Worm (Caenorhabditis elegans) whole organism, L1 larva: ENCODE measurements around the gene C54D10.13.

ENCODE experiments used
- C16A3.4 ChIP-seq: fragments of 150-350 bp; optimal IDR thresholded peaks from 2 replicates; lab custom pipeline; 2014; ENCODE audit warnings: missing biosample characterization, missing genetic modification characterization
- C34B4.2 ChIP-seq: sonication (generic microtip); optimal IDR thresholded peaks from 2 replicates; lab custom pipeline; 2017; ENCODE audit warnings: mild to moderate bottlenecking, missing genetic modification characterization, missing compliant biosample characterization
- Y116A8C.19 ChIP-seq: sonication (generic microtip); optimal IDR thresholded peaks from 2 replicates; lab custom pipeline; 2016; ENCODE audit warnings: missing compliant biosample characterization, missing genetic modification characterization, borderline replicate concordance
- ama-1 ChIP-seq: fragments of 150-350 bp; optimal IDR thresholded peaks from 2 replicates; lab custom pipeline; 2014
- ceh-63 ChIP-seq: fragments of 200-800 bp; sonication (Bioruptor generic); optimal IDR thresholded peaks from 2 replicates; lab custom pipeline; 2018; ENCODE audit warnings: mild to moderate bottlenecking, missing genetic modification characterization, missing compliant biosample characterization
- ceh-8 ChIP-seq: fragments of 200-800 bp; sonication (Bioruptor generic); optimal IDR thresholded peaks from 2 replicates; lab custom pipeline; 2018; ENCODE audit warnings: mild to moderate bottlenecking, missing genetic modification characterization, moderate library complexity, missing compliant biosample characterization
- ceh-82 ChIP-seq, 3 experiments: fragments of 150-350 bp in 1 of 3; sonication (generic microtip) in 2 of 3; optimal IDR thresholded peaks; 2 replicates each; lab custom pipeline; 2014 to 2017; ENCODE audit warnings: missing biosample characterization in 3 of 3, missing genetic modification characterization in 3 of 3
- ceh-88 ChIP-seq: fragments of 200-800 bp; sonication (Bioruptor generic); IDR thresholded peaks from 2 replicates; pipeline ENCODE4 v1.3.6; 2022; ENCODE audit warnings: missing genetic modification characterization, missing compliant biosample characterization
- ceh-90 ChIP-seq: sonication (generic microtip); optimal IDR thresholded peaks from 2 replicates; lab custom pipeline; 2016; ENCODE audit warnings: missing genetic modification characterization, missing compliant biosample characterization
- ces-1 ChIP-seq: fragments of 150-350 bp; optimal IDR thresholded peaks from 2 replicates; lab custom pipeline; 2014; ENCODE audit warnings: missing biosample characterization, missing genetic modification reagents, missing genetic modification characterization
- dsc-1 ChIP-seq: sonication (generic microtip); optimal IDR thresholded peaks from 2 replicates; lab custom pipeline; 2016; ENCODE audit warnings: mild to moderate bottlenecking, missing genetic modification characterization, missing compliant biosample characterization
- efl-1 ChIP-seq, 4 experiments: fragments of 150-350 bp; optimal IDR thresholded peaks in 3 of 4; peaks in 1 of 4; 1 replicate in 1 of 4; 2 replicates in 3 of 4; lab custom pipeline; 2014; ENCODE audit warnings: missing biosample characterization in 2 of 4, missing genetic modification characterization in 2 of 4, missing genetic modification reagents in 2 of 4
- egl-27 ChIP-seq, 2 experiments: fragments of 150-350 bp in 1 of 2; sonication (generic microtip); optimal IDR thresholded peaks; 3 replicates each; lab custom pipeline; 2017 to 2018; ENCODE audit warnings: missing biosample characterization in 2 of 2, missing genetic modification characterization in 2 of 2, missing genetic modification reagents in 2 of 2
- elt-2 ChIP-seq: sonication (generic microtip); optimal IDR thresholded peaks from 2 replicates; lab custom pipeline; 2016; ENCODE audit warnings: missing genetic modification characterization, mild to moderate bottlenecking, inconsistent platforms, missing compliant biosample characterization, missing genetic modification reagents
- elt-3 ChIP-seq, 6 experiments: fragments of 150-350 bp in 1 of 6; sonication (generic microtip); optimal IDR thresholded peaks; 2 replicates each; lab custom pipeline; 2017 to 2018; ENCODE audit warnings: missing biosample characterization in 6 of 6, missing genetic modification characterization in 6 of 6, inconsistent platforms in 1 of 6
- fkh-10 ChIP-seq: sonication (generic microtip); optimal IDR thresholded peaks from 2 replicates; lab custom pipeline; 2017; ENCODE audit warnings: missing biosample characterization, missing genetic modification reagents, missing genetic modification characterization
- fkh-4 ChIP-seq: sonication (generic microtip); optimal IDR thresholded peaks from 2 replicates; lab custom pipeline; 2016; ENCODE audit warnings: missing compliant biosample characterization, missing genetic modification characterization, borderline replicate concordance
- fos-1 ChIP-seq: fragments of 150-350 bp; optimal IDR thresholded peaks from 2 replicates; lab custom pipeline; 2014; ENCODE audit warnings: missing biosample characterization, missing genetic modification characterization
- grh-1 ChIP-seq: fragments of 200-800 bp; sonication (Bioruptor generic); IDR thresholded peaks from 2 replicates; pipeline ENCODE4 v1.3.6; 2022; ENCODE audit warnings: missing genetic modification reagents, missing genetic modification characterization, missing compliant biosample characterization
- hlh-17 ChIP-seq: fragments of 200-800 bp; sonication (Bioruptor generic); optimal IDR thresholded peaks from 2 replicates; lab custom pipeline; 2018; ENCODE audit warnings: missing genetic modification characterization, mild to moderate bottlenecking, missing compliant biosample characterization, moderate library complexity, borderline replicate concordance
- hlh-4 ChIP-seq: sonication (generic microtip); optimal IDR thresholded peaks from 2 replicates; lab custom pipeline; 2016; ENCODE audit warnings: mild to moderate bottlenecking, missing genetic modification characterization, missing compliant biosample characterization
- hpl-2 ChIP-seq: fragments of 150-350 bp; optimal IDR thresholded peaks from 2 replicates; lab custom pipeline; 2014; ENCODE audit warnings: missing biosample characterization, missing genetic modification reagents, missing genetic modification characterization
- irx-1 ChIP-seq: sonication (generic microtip); optimal IDR thresholded peaks from 2 replicates; lab custom pipeline; 2016; ENCODE audit warnings: missing genetic modification characterization, missing compliant biosample characterization
- isw-1 ChIP-seq: fragments of 200-800 bp; sonication (Bioruptor generic); IDR thresholded peaks from 2 replicates; pipeline ENCODE4 v1.3.6; 2022; ENCODE audit warnings: missing genetic modification characterization, missing compliant biosample characterization
- jun-1 ChIP-seq: fragments of 150-350 bp; optimal IDR thresholded peaks from 2 replicates; lab custom pipeline; 2014; ENCODE audit warnings: missing biosample characterization, missing genetic modification reagents, missing genetic modification characterization
- lin-14 ChIP-seq: fragments of 200-800 bp; sonication (Bioruptor generic); optimal IDR thresholded peaks from 2 replicates; lab custom pipeline; 2018; ENCODE audit warnings: mild to moderate bottlenecking, missing genetic modification characterization, moderate library complexity, missing compliant biosample characterization
- lin-15B ChIP-seq: fragments of 150-350 bp; sonication (generic microtip); optimal IDR thresholded peaks from 3 replicates; lab custom pipeline; 2014; ENCODE audit warnings: missing biosample characterization, missing genetic modification characterization
- lin-35 ChIP-seq, 2 experiments: fragments of 150-350 bp; optimal IDR thresholded peaks; 2 replicates each; lab custom pipeline; 2014; ENCODE audit warnings: missing biosample characterization in 2 of 2, missing genetic modification characterization in 2 of 2, missing genetic modification reagents in 2 of 2
- lin-39 ChIP-seq: fragments of 150-350 bp; optimal IDR thresholded peaks from 2 replicates; lab custom pipeline; 2014; ENCODE audit warnings: missing biosample characterization, missing genetic modification reagents, missing genetic modification characterization
- lsy-2 ChIP-seq, 2 experiments: fragments of 150-350 bp; optimal IDR thresholded peaks; 2 replicates each; lab custom pipeline; 2014; ENCODE audit warnings: missing biosample characterization in 2 of 2, missing genetic modification characterization in 2 of 2
- mdl-1 ChIP-seq, 2 experiments: fragments of 150-350 bp; optimal IDR thresholded peaks; 2 replicates each; lab custom pipeline; 2014 to 2017; ENCODE audit warnings: missing biosample characterization in 2 of 2, missing genetic modification characterization in 2 of 2, inconsistent platforms in 1 of 2
- mef-2 ChIP-seq: fragments of 150-350 bp; optimal IDR thresholded peaks from 2 replicates; lab custom pipeline; 2014; ENCODE audit warnings: missing biosample characterization, missing genetic modification characterization
- mep-1 ChIP-seq: fragments of 150-350 bp; optimal IDR thresholded peaks from 2 replicates; lab custom pipeline; 2014; ENCODE audit warnings: missing biosample characterization, missing genetic modification characterization
- nhr-19 ChIP-seq: fragments of 200-800 bp; sonication (Bioruptor generic); conservative IDR thresholded peaks from 2 replicates; pipeline ENCODE4 v1.3.6; 2022; ENCODE audit warnings: missing genetic modification characterization, missing compliant biosample characterization
- nhr-237 ChIP-seq: fragments of 150-350 bp; optimal IDR thresholded peaks from 2 replicates; lab custom pipeline; 2014; ENCODE audit warnings: missing biosample characterization, missing genetic modification characterization
- nhr-47 ChIP-seq: sonication (generic microtip); optimal IDR thresholded peaks from 2 replicates; lab custom pipeline; 2016; ENCODE audit warnings: mild to moderate bottlenecking, missing genetic modification characterization, moderate library complexity, missing compliant biosample characterization
- nhr-76 ChIP-seq: sonication (generic microtip); optimal IDR thresholded peaks from 2 replicates; lab custom pipeline; 2017; ENCODE audit warnings: missing biosample characterization, missing genetic modification characterization
- nhr-84 ChIP-seq: sonication (generic microtip); optimal IDR thresholded peaks from 2 replicates; lab custom pipeline; 2017; ENCODE audit warnings: missing biosample characterization, missing genetic modification characterization
- nhr-85 ChIP-seq: sonication (generic microtip); peaks from one replicate; lab custom pipeline; 2016; ENCODE audit warnings: missing genetic modification characterization, inconsistent platforms, missing compliant biosample characterization
- nhr-90 ChIP-seq: sonication (generic microtip); optimal IDR thresholded peaks from 2 replicates; lab custom pipeline; 2016; ENCODE audit warnings: mild to moderate bottlenecking, missing genetic modification characterization, missing compliant biosample characterization; ENCODE audit not compliant: poor library complexity
- pag-3 ChIP-seq: sonication (generic microtip); optimal IDR thresholded peaks from 2 replicates; lab custom pipeline; 2017; ENCODE audit warnings: missing genetic modification characterization, mild to moderate bottlenecking, missing compliant biosample characterization, antibody characterized with exemption, borderline replicate concordance; ENCODE audit not compliant: insufficient read depth
- pqm-1 ChIP-seq: sonication (generic microtip); optimal IDR thresholded peaks from 3 replicates; lab custom pipeline; 2017; ENCODE audit warnings: missing biosample characterization, missing genetic modification characterization
- snu-23 ChIP-seq: sonication (generic microtip); optimal IDR thresholded peaks from 2 replicates; lab custom pipeline; 2016; ENCODE audit warnings: missing genetic modification characterization, missing compliant biosample characterization
- tbx-2 ChIP-seq: sonication (generic microtip); optimal IDR thresholded peaks from 2 replicates; lab custom pipeline; 2016; ENCODE audit warnings: missing genetic modification characterization, missing compliant biosample characterization
- tlp-1 ChIP-seq: fragments of 150-350 bp; optimal IDR thresholded peaks from 2 replicates; lab custom pipeline; 2014; ENCODE audit warnings: missing biosample characterization, missing genetic modification characterization
- unc-130 ChIP-seq: fragments of 150-350 bp; optimal IDR thresholded peaks from 2 replicates; lab custom pipeline; 2017; ENCODE audit warnings: missing biosample characterization, missing genetic modification characterization, inconsistent platforms
- unc-30 ChIP-seq: sonication (generic microtip); optimal IDR thresholded peaks from 2 replicates; lab custom pipeline; 2017; ENCODE audit warnings: missing biosample characterization, missing genetic modification characterization
- vab-15 ChIP-seq: sonication (generic microtip); optimal IDR thresholded peaks from 2 replicates; lab custom pipeline; 2017; ENCODE audit warnings: missing genotype, mild to moderate bottlenecking, missing genetic modification characterization, missing compliant biosample characterization
- xbp-1 ChIP-seq: sonication (generic microtip); optimal IDR thresholded peaks from 2 replicates; lab custom pipeline; 2016; ENCODE audit warnings: missing genetic modification characterization, missing compliant biosample characterization
- zip-4 ChIP-seq: fragments of 200-800 bp; sonication (Bioruptor generic); optimal IDR thresholded peaks from 2 replicates; lab custom pipeline; 2018; ENCODE audit warnings: mild to moderate bottlenecking, missing genetic modification characterization, moderate library complexity, missing compliant biosample characterization
- ztf-11 ChIP-seq, 2 experiments: sonication (generic microtip); optimal IDR thresholded peaks; 2 replicates each; lab custom pipeline; 2016 to 2017; ENCODE audit warnings: missing genetic modification characterization in 2 of 2, missing biosample characterization in 1 of 2, missing compliant biosample characterization in 1 of 2
- ztf-4 ChIP-seq: fragments of 150-350 bp; optimal IDR thresholded peaks from 2 replicates; lab custom pipeline; 2014; ENCODE audit warnings: missing biosample characterization, missing genetic modification characterization

C54D10.13 gene

DNA sequence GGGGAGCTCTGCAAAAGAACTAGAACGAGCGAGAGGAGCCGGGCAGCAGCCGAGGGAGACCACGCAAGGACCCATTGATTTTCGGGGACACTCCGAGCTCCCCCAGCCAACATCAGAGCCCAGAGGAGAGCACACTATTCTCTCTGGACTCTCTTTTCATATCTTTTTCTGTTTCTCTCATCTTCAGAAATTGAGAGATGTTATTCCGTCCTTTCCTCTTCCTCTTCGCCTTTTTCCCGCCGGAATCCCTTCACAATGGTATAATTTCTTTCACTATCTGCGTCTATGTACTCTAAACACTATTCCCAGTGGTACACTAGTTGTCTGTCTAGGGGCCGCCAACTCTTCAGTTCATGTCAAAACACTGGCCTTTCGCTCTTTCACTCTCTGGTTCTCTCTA, 33.3 kb upstream of the C54D10.13 start:
- peak; percentile 64 for TF ChIP-seq C16A3.4 (tag; lab: Kevin White, UChicago)
- peak; percentile 55 for TF ChIP-seq nhr-90 (tag; lab: Kevin White, UChicago)
- TF ChIP-seq mef-2: peak; percentile 41
- no peak for TF ChIP-seq zip-4 (GFP tag; lab: Kevin White, UChicago)
- peak; percentile 65 for TF ChIP-seq ceh-8 (GFP tag; lab: Kevin White, UChicago)
- peak; percentile 75 to 83 for TF ChIP-seq lsy-2 (tag; optimal IDR thresholded peaks at IDR 0.05; lab: Kevin White, UChicago)
- peak; percentile 76 for TF ChIP-seq xbp-1 (tag; lab: Kevin White, UChicago)
- TF ChIP-seq ztf-4 (tag; lab: Kevin White, UChicago): peak; percentile 76
- 0 out of 2 replicates have a peak, but pooled peaks have one; percentile 27 for TF ChIP-seq grh-1
- TF ChIP-seq ces-1 (GFP tag; lab: Kevin White, UChicago): no peak
- peak; percentile 34 to 62 (median 57) for TF ChIP-seq ceh-82 (tag; optimal IDR thresholded peaks at IDR 0.05; lab: Kevin White, UChicago)
- peak; percentile 72 for TF ChIP-seq isw-1
- no peak for TF ChIP-seq fkh-4 (tag; lab: Kevin White, UChicago)
- TF ChIP-seq lin-14 (GFP tag; lab: Kevin White, UChicago): peak; percentile 99
- no peak for TF ChIP-seq nhr-84 (tag; lab: Kevin White, UChicago)
- TF ChIP-seq lin-39: no peak
- TF ChIP-seq lin-35 (GFP tag; optimal IDR thresholded peaks at IDR 0.05; lab: Kevin White, UChicago): peak; percentile 56 to 63
- TF ChIP-seq tlp-1 (tag; lab: Kevin White, UChicago): no peak
- TF ChIP-seq ztf-11 (tag; optimal IDR thresholded peaks at IDR 0.05; lab: Kevin White, UChicago): no peak
- TF ChIP-seq unc-130 (tag; lab: Kevin White, UChicago): peak; percentile 42
- TF ChIP-seq fos-1 (tag; lab: Kevin White, UChicago): peak; percentile 22
- no peak for TF ChIP-seq C34B4.2
- no peak for TF ChIP-seq hlh-4 (tag; lab: Kevin White, UChicago)
- no peak for TF ChIP-seq Y116A8C.19 (tag; lab: Kevin White, UChicago)
- peak; percentile 96 for TF ChIP-seq fkh-10 (GFP tag; lab: Kevin White, UChicago)
- TF ChIP-seq elt-2: no peak
- no peak for TF ChIP-seq ama-1 (lab: Kevin White, UChicago)
- TF ChIP-seq unc-30 (tag; lab: Kevin White, UChicago): no peak
- TF ChIP-seq irx-1 (tag; lab: Kevin White, UChicago): peak; percentile 88
- peak; percentile 78 to 82 for TF ChIP-seq efl-1 (optimal IDR thresholded peaks at IDR 0.05; lab: Kevin White, UChicago)
- TF ChIP-seq efl-1 (GFP tag; optimal IDR thresholded peaks at IDR 0.05 in 1 of 2; lab: Kevin White, UChicago): peak; percentile 49 to 92
- TF ChIP-seq hpl-2 (GFP tag; lab: Kevin White, UChicago): no peak
- no peak for TF ChIP-seq vab-15 (tag; lab: Kevin White, UChicago)
- TF ChIP-seq lin-15B (tag; lab: Kevin White, UChicago): no peak
- peak; percentile 88 for TF ChIP-seq nhr-47 (tag; lab: Kevin White, UChicago)
- peak; percentile 77 for TF ChIP-seq mep-1
- no peak for TF ChIP-seq ceh-90 (tag; lab: Kevin White, UChicago)
- peak; percentile 91 for TF ChIP-seq snu-23 (GFP tag; lab: Kevin White, UChicago)
- TF ChIP-seq nhr-76 (tag; lab: Kevin White, UChicago): no peak
- TF ChIP-seq nhr-237 (tag; lab: Kevin White, UChicago): peak; percentile 35
- peak; percentile 53; the same call in 1 of the 2 replicates for TF ChIP-seq ceh-88 (GFP tag; lab: Robert Waterston, UW)
- TF ChIP-seq egl-27 (tag; optimal IDR thresholded peaks at IDR 0.05; lab: Kevin White, UChicago): peak; percentile 73 to 78
- peak; percentile 85 for TF ChIP-seq nhr-85 (tag; lab: Kevin White, UChicago)
- peak in 1 of 2 experiments; percentile 76 for TF ChIP-seq mdl-1 (tag; optimal IDR thresholded peaks at IDR 0.05; lab: Kevin White, UChicago)
- TF ChIP-seq hlh-17 (GFP tag; lab: Kevin White, UChicago): no peak
- no peak for TF ChIP-seq pqm-1
- no peak for TF ChIP-seq pag-3 (tag; lab: Kevin White, UChicago)
- peak; percentile 36 for TF ChIP-seq jun-1 (tag; lab: Kevin White, UChicago)
- TF ChIP-seq elt-3 (tag; optimal IDR thresholded peaks at IDR 0.05; lab: Kevin White, UChicago): peak in 1 of 6 experiments; percentile 27
- TF ChIP-seq ceh-63 (GFP tag; lab: Kevin White, UChicago): peak; percentile 68
- TF ChIP-seq tbx-2 (tag; lab: Kevin White, UChicago): peak; percentile 90
- TF ChIP-seq dsc-1 (tag; lab: Kevin White, UChicago): peak; percentile 76
- peak; percentile 82 for TF ChIP-seq nhr-19 (GFP tag; lab: Robert Waterston, UW)
